Worm (Caenorhabditis elegans) whole organism, L3 larva: Measurements from ENCODE around the gene ula-1.
A peak's percentile ranks its signal among the peaks of the same experiment; 100 is the strongest.

ENCODE experiments used
- R02D3.7 ChIP-seq: fragments of 150-350 bp; optimal IDR thresholded peaks from 2 replicates; lab custom pipeline; 2014; ENCODE audit warnings: missing biosample characterization, missing genetic modification characterization
- aly-2 ChIP-seq: fragments of 150-350 bp; optimal IDR thresholded peaks from 2 replicates; lab custom pipeline; 2014; ENCODE audit warnings: missing biosample characterization, missing genetic modification characterization
- ama-1 ChIP-seq: fragments of 150-350 bp; optimal IDR thresholded peaks from 2 replicates; lab custom pipeline; 2018
- ceh-28 ChIP-seq: fragments of 150-350 bp; optimal IDR thresholded peaks from 2 replicates; lab custom pipeline; 2014; ENCODE audit warnings: missing biosample characterization, missing genetic modification reagents, missing genetic modification characterization
- ceh-82 ChIP-seq: fragments of 150-350 bp; optimal IDR thresholded peaks from 2 replicates; lab custom pipeline; 2014; ENCODE audit warnings: missing biosample characterization, missing genetic modification characterization
- daf-12 ChIP-seq: fragments of 150-350 bp; optimal IDR thresholded peaks from 2 replicates; lab custom pipeline; 2014; ENCODE audit warnings: missing biosample characterization, missing genetic modification reagents, missing genetic modification characterization
- egl-27 ChIP-seq: sonication (generic microtip); optimal IDR thresholded peaks from 4 replicates; lab custom pipeline; 2017; ENCODE audit warnings: missing biosample characterization, missing genetic modification reagents, missing genetic modification characterization
- egl-5 ChIP-seq: fragments of 150-350 bp; optimal IDR thresholded peaks from 2 replicates; lab custom pipeline; 2017; ENCODE audit warnings: missing biosample characterization, missing genetic modification reagents, missing genetic modification characterization, inconsistent platforms
- elt-1 ChIP-seq: fragments of 150-350 bp; optimal IDR thresholded peaks from 2 replicates; lab custom pipeline; 2014; ENCODE audit warnings: missing biosample characterization, missing genetic modification characterization
- elt-3 ChIP-seq, 3 experiments: fragments of 150-350 bp in 1 of 3; sonication (generic microtip) in 2 of 3; optimal IDR thresholded peaks; 2 replicates in 2 of 3; 4 replicates in 1 of 3; lab custom pipeline; 2014 to 2017; ENCODE audit warnings: missing biosample characterization in 3 of 3, missing genetic modification characterization in 3 of 3
- eor-1 ChIP-seq, 2 experiments: fragments of 150-350 bp; optimal IDR thresholded peaks; 2 replicates each; lab custom pipeline; 2014 to 2018; ENCODE audit warnings: missing biosample characterization in 2 of 2, missing genetic modification characterization in 2 of 2
- fkh-2 ChIP-seq: fragments of 150-350 bp; optimal IDR thresholded peaks from 2 replicates; lab custom pipeline; 2014; ENCODE audit warnings: missing biosample characterization, missing genetic modification reagents, missing genetic modification characterization
- fos-1 ChIP-seq: fragments of 150-350 bp; optimal IDR thresholded peaks from 2 replicates; lab custom pipeline; 2014; ENCODE audit warnings: missing biosample characterization, missing genetic modification characterization
- hmg-11 ChIP-seq: sonication (generic microtip); optimal IDR thresholded peaks from 2 replicates; lab custom pipeline; 2016; ENCODE audit warnings: missing genetic modification characterization, missing compliant biosample characterization
- jun-1 ChIP-seq: fragments of 150-350 bp; optimal IDR thresholded peaks from 2 replicates; lab custom pipeline; 2014; ENCODE audit warnings: missing biosample characterization, missing genetic modification reagents, missing genetic modification characterization
- lin-15B ChIP-seq: fragments of 150-350 bp; optimal IDR thresholded peaks from 2 replicates; lab custom pipeline; 2014; ENCODE audit warnings: missing biosample characterization, missing genetic modification characterization
- lin-39 ChIP-seq: fragments of 150-350 bp; optimal IDR thresholded peaks from 2 replicates; lab custom pipeline; 2018; ENCODE audit warnings: missing biosample characterization, missing genetic modification reagents, missing genetic modification characterization
- lsy-12 ChIP-seq: sonication (generic microtip); optimal IDR thresholded peaks from 2 replicates; lab custom pipeline; 2016; ENCODE audit warnings: mild to moderate bottlenecking, missing genetic modification characterization, missing compliant biosample characterization
- mdl-1 ChIP-seq: fragments of 150-350 bp; optimal IDR thresholded peaks from 2 replicates; lab custom pipeline; 2014; ENCODE audit warnings: missing biosample characterization, missing genetic modification characterization
- mml-1 ChIP-seq: fragments of 150-350 bp; sonication (generic microtip); optimal IDR thresholded peaks from 3 replicates; lab custom pipeline; 2014; ENCODE audit warnings: missing biosample characterization, missing genetic modification characterization
- nfya-1 ChIP-seq: sonication (generic microtip); optimal IDR thresholded peaks from 2 replicates; lab custom pipeline; 2017; ENCODE audit warnings: missing genetic modification characterization, mild to moderate bottlenecking, missing compliant biosample characterization, antibody characterized with exemption, moderate library complexity; ENCODE audit not compliant: insufficient read depth
- nhr-11 ChIP-seq: fragments of 150-350 bp; optimal IDR thresholded peaks from 2 replicates; lab custom pipeline; 2014; ENCODE audit warnings: missing biosample characterization, missing genetic modification characterization
- nhr-12 ChIP-seq: fragments of 150-350 bp; optimal IDR thresholded peaks from 2 replicates; lab custom pipeline; 2014; ENCODE audit warnings: missing biosample characterization, missing genetic modification characterization
- nhr-23 ChIP-seq: fragments of 150-350 bp; optimal IDR thresholded peaks from 2 replicates; lab custom pipeline; 2014; ENCODE audit warnings: missing biosample characterization, missing genetic modification reagents, missing genetic modification characterization
- nhr-237 ChIP-seq: fragments of 150-350 bp; optimal IDR thresholded peaks from 2 replicates; lab custom pipeline; 2014; ENCODE audit warnings: missing biosample characterization, missing genetic modification characterization
- nhr-25 ChIP-seq: sonication (generic microtip); optimal IDR thresholded peaks from 2 replicates; lab custom pipeline; 2017; ENCODE audit warnings: missing biosample characterization, missing genetic modification characterization
- nhr-43 ChIP-seq: sonication (generic microtip); optimal IDR thresholded peaks from 2 replicates; lab custom pipeline; 2016; ENCODE audit warnings: mild to moderate bottlenecking, missing genetic modification characterization, missing compliant biosample characterization; ENCODE audit not compliant: poor library complexity, severe bottlenecking
- nhr-67 ChIP-seq: fragments of 150-350 bp; optimal IDR thresholded peaks from 2 replicates; lab custom pipeline; 2014; ENCODE audit warnings: missing biosample characterization, missing genetic modification characterization
- nhr-77 ChIP-seq: fragments of 150-350 bp; optimal IDR thresholded peaks from 2 replicates; lab custom pipeline; 2014; ENCODE audit warnings: missing biosample characterization, missing genetic modification characterization
- pha-4 ChIP-seq: fragments of 150-350 bp; optimal IDR thresholded peaks from 2 replicates; lab custom pipeline; 2014; ENCODE audit warnings: missing biosample characterization, missing genetic modification reagents, missing genetic modification characterization
- sea-2 ChIP-seq: fragments of 150-350 bp; sonication (generic microtip); optimal IDR thresholded peaks from 4 replicates; lab custom pipeline; 2014; ENCODE audit warnings: missing biosample characterization, missing genetic modification reagents, missing genetic modification characterization
- skn-1 ChIP-seq: fragments of 150-350 bp; optimal IDR thresholded peaks from 2 replicates; lab custom pipeline; 2014; ENCODE audit warnings: missing biosample characterization, missing genetic modification characterization
- unc-62 ChIP-seq: fragments of 150-350 bp; sonication (generic microtip); optimal IDR thresholded peaks from 4 replicates; lab custom pipeline; 2014; ENCODE audit warnings: missing biosample characterization, missing genetic modification reagents, missing genetic modification characterization
- zag-1 ChIP-seq: fragments of 150-350 bp; optimal IDR thresholded peaks from 2 replicates; lab custom pipeline; 2014; ENCODE audit warnings: missing biosample characterization, missing genetic modification characterization
- ztf-11 ChIP-seq: fragments of 150-350 bp; optimal IDR thresholded peaks from 2 replicates; lab custom pipeline; 2014; ENCODE audit warnings: missing biosample characterization, missing genetic modification characterization
- ztf-4 ChIP-seq: fragments of 150-350 bp; optimal IDR thresholded peaks from 2 replicates; lab custom pipeline; 2014; ENCODE audit warnings: missing biosample characterization, missing genetic modification characterization

ula-1 gene

DNA sequence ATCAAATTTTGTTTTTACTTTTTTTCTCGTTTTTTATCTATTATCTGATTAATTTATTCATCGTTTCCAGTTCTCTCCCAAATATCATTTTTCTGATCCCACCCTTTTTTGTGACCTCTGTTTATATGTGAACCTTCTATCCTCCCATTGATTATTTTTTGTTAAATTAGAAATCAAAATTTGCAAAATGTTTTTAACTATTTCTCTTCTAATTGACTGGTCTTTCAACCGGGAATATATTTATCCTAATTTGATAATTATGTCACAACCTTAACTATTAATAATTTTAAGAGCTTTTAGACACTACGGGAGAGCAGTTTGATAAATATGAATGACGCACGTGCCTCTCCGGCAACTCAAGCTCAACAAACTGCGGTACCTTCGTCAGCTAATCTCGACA lies 24.1 kb upstream of the ula-1 start, which contains the start of gene ntl-9:
Gene ntl-9 (plus strand): TSS at position 301 of the 400 bp plus-strand sequence.
- no peak for TF ChIP-seq ama-1 (lab: Kevin White, UChicago)
- no peak for TF ChIP-seq mml-1
- TF ChIP-seq lsy-12 (tag; lab: Kevin White, UChicago), result no peak
- no peak for TF ChIP-seq nhr-237 (tag; lab: Kevin White, UChicago)
- TF ChIP-seq nhr-77 (tag; lab: Kevin White, UChicago), result no peak
- no peak for TF ChIP-seq nhr-25
- no peak for TF ChIP-seq fos-1 (tag; lab: Kevin White, UChicago)
- TF ChIP-seq nhr-67, result no peak
- TF ChIP-seq nhr-12 (tag; lab: Kevin White, UChicago), result no peak
- TF ChIP-seq nhr-43 (tag; lab: Kevin White, UChicago), result no peak
- TF ChIP-seq aly-2 (tag; lab: Kevin White, UChicago), result no peak
- no peak for TF ChIP-seq nhr-23 (tag; lab: Kevin White, UChicago)
- TF ChIP-seq nfya-1, result no peak
- TF ChIP-seq jun-1 (tag; lab: Kevin White, UChicago), result no peak
- no peak for TF ChIP-seq ceh-82 (tag; lab: Kevin White, UChicago)
- no peak for TF ChIP-seq hmg-11 (tag; lab: Kevin White, UChicago)
- no peak for TF ChIP-seq ztf-4 (tag; lab: Kevin White, UChicago)
- no peak for TF ChIP-seq nhr-11 (tag; lab: Kevin White, UChicago)
- TF ChIP-seq daf-12, result no peak

ce11 chrIII:4939267-4939666 lies 19.1 kb upstream of the ula-1 start, which contains the start of gene rpb-2:
Gene rpb-2, plus strand, starts transcription at chrIII:4939567.
- TF ChIP-seq nhr-43 (tag; lab: Kevin White, UChicago), result no peak
- no peak for TF ChIP-seq unc-62 (GFP tag; lab: Kevin White, UChicago)
- no peak for TF ChIP-seq lin-39
- TF ChIP-seq ztf-11 (tag; lab: Kevin White, UChicago), result no peak
- no peak for TF ChIP-seq ama-1 (lab: Kevin White, UChicago)
- TF ChIP-seq elt-3 (tag; optimal IDR thresholded peaks at IDR 0.05; lab: Kevin White, UChicago), result no peak
- no peak for TF ChIP-seq egl-27 (tag; lab: Kevin White, UChicago)
- no peak for TF ChIP-seq egl-5 (tag; lab: Kevin White, UChicago)
- no peak for TF ChIP-seq fkh-2
- no peak for TF ChIP-seq nfya-1
- TF ChIP-seq nhr-77 (tag; lab: Kevin White, UChicago), result no peak
- TF ChIP-seq sea-2 (GFP tag; lab: Kevin White, UChicago), result no peak
- TF ChIP-seq ztf-4 (tag; lab: Kevin White, UChicago), result no peak
- no peak for TF ChIP-seq lsy-12 (tag; lab: Kevin White, UChicago)
- TF ChIP-seq elt-1, result no peak
- TF ChIP-seq nhr-237 (tag; lab: Kevin White, UChicago), result no peak

DNA sequence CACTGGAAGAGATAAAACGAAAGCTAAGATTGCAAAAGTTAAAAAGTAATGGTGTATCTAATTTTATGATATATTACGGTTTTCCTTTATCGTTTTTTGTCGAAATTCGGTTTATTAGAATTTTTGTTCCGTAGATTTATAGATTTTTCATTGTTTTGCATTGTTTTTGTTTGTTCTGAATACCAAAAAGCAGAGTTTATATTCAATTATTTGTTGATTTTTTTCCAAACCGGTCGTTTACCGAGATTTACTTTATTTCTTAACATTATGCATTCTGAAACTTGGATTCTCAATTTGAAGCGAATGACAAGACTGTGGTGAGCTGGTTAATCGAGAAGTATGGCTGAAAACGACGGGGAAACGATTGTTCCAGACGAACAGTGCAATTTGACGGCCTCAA lies 16.9 kb upstream of the ula-1 start, which contains the start of gene fsn-1:
Gene fsn-1 (plus strand): TSS at position 301 of the 400 bp plus-strand sequence.
- TF ChIP-seq aly-2 (tag; lab: Kevin White, UChicago) (no peak), skn-1 (tag; lab: Kevin White, UChicago) (no peak), zag-1 (tag; lab: Kevin White, UChicago) (no peak), egl-5 (tag; lab: Kevin White, UChicago) (no peak), fkh-2 (no peak), nhr-11 (tag; lab: Kevin White, UChicago) (no peak), nhr-67 (no peak), nhr-25 (no peak), ceh-82 (tag; lab: Kevin White, UChicago) (no peak), mdl-1 (tag; lab: Kevin White, UChicago) (no peak), mml-1 (no peak), eor-1 (tag; optimal IDR thresholded peaks at IDR 0.05; lab: Kevin White, UChicago) (no peak), R02D3.7 (tag; lab: Kevin White, UChicago) (no peak), lsy-12 (tag; lab: Kevin White, UChicago) (no peak), elt-1 (no peak)

DNA sequence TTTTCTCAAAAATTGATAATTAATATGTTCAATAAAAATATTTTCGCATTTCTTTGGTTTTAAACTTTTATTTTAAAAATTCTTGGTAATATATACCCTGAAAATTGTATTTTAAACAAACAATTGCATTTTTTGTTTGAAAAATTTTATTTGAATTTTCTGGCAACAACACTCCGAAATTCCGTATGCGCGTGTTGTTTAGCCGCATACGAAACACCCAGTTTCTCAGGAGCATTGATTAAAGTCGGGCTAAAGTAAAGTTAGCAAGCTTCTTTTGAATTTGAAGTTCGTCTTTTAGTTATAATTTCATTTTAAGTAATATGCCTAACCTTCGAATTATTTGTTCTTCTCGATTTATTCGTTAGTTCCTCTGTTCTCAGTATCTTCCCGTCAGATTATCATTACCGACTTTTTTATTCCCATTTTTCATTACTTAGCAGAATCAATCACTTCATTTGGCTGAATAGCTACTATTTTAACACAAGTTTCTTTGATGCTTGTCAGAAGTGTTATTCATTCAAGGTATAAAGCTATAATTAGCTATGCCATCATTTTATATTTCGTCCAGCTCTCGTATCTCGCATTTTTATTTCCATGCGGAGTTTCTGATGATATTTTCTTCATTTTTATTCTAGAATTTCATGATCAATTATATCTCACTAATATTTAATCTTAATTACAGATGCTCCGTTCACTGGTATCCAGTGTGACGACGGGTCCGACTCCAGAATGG lies 14.9 kb upstream of the ula-1 start, which contains the start of gene mrps-18C:
Gene mrps-18C (plus strand): TSS at position 683 of the 733 bp plus-strand sequence.
- peak; percentile 55 for TF ChIP-seq lin-15B (tag; lab: Kevin White, UChicago)
- TF ChIP-seq nhr-25, result no peak
- TF ChIP-seq hmg-11 (tag; lab: Kevin White, UChicago), result peak; percentile 3
- peak; percentile 13 for TF ChIP-seq pha-4 (tag; lab: Kevin White, UChicago)
- TF ChIP-seq ceh-28 (tag; lab: Kevin White, UChicago), result no peak
- no peak for TF ChIP-seq egl-27 (tag; lab: Kevin White, UChicago)
